Worm (Caenorhabditis elegans) whole organism, L1 larva: Measurements from ENCODE around the gene cyn-9.
A peak's percentile ranks its signal among the peaks of the same experiment; 100 is the strongest.

Experiments
- ama-1 ChIP-seq: fragments of 150-350 bp; optimal IDR thresholded peaks from 2 replicates; lab custom pipeline; 2014
- ceh-63 ChIP-seq: fragments of 200-800 bp; sonication (Bioruptor generic); optimal IDR thresholded peaks from 2 replicates; lab custom pipeline; 2018; ENCODE audit warnings: mild to moderate bottlenecking, missing genetic modification characterization, missing compliant biosample characterization
- ces-1 ChIP-seq: fragments of 150-350 bp; optimal IDR thresholded peaks from 2 replicates; lab custom pipeline; 2014; ENCODE audit warnings: missing biosample characterization, missing genetic modification reagents, missing genetic modification characterization
- dpl-1 ChIP-seq, 3 experiments: fragments of 150-350 bp in 2 of 3; sonication (generic microtip) in 1 of 3; optimal IDR thresholded peaks; 2 replicates each; lab custom pipeline; 2014 to 2017; ENCODE audit warnings: missing biosample characterization in 3 of 3, missing genetic modification characterization in 3 of 3, missing genetic modification reagents in 3 of 3
- dsc-1 ChIP-seq: sonication (generic microtip); optimal IDR thresholded peaks from 2 replicates; lab custom pipeline; 2016; ENCODE audit warnings: mild to moderate bottlenecking, missing genetic modification characterization, missing compliant biosample characterization
- efl-1 ChIP-seq, 4 experiments: fragments of 150-350 bp; optimal IDR thresholded peaks in 3 of 4; peaks in 1 of 4; 1 replicate in 1 of 4; 2 replicates in 3 of 4; lab custom pipeline; 2014; ENCODE audit warnings: missing biosample characterization in 2 of 4, missing genetic modification characterization in 2 of 4, missing genetic modification reagents in 2 of 4
- egl-13 ChIP-seq: sonication (generic microtip); optimal IDR thresholded peaks from 2 replicates; lab custom pipeline; 2016; ENCODE audit warnings: missing genotype, missing genetic modification reagents, missing genetic modification characterization, missing compliant biosample characterization
- elt-2 ChIP-seq: sonication (generic microtip); optimal IDR thresholded peaks from 2 replicates; lab custom pipeline; 2016; ENCODE audit warnings: missing genetic modification characterization, mild to moderate bottlenecking, inconsistent platforms, missing compliant biosample characterization, missing genetic modification reagents
- elt-3 ChIP-seq, 6 experiments: fragments of 150-350 bp in 1 of 6; sonication (generic microtip); optimal IDR thresholded peaks; 2 replicates each; lab custom pipeline; 2017 to 2018; ENCODE audit warnings: missing biosample characterization in 6 of 6, missing genetic modification characterization in 6 of 6, inconsistent platforms in 1 of 6
- fkh-8 ChIP-seq: sonication (generic microtip); optimal IDR thresholded peaks from 2 replicates; lab custom pipeline; 2016; ENCODE audit warnings: mild to moderate bottlenecking, missing genetic modification characterization, missing compliant biosample characterization
- hlh-4 ChIP-seq: sonication (generic microtip); optimal IDR thresholded peaks from 2 replicates; lab custom pipeline; 2016; ENCODE audit warnings: mild to moderate bottlenecking, missing genetic modification characterization, missing compliant biosample characterization
- jun-1 ChIP-seq: fragments of 150-350 bp; optimal IDR thresholded peaks from 2 replicates; lab custom pipeline; 2014; ENCODE audit warnings: missing biosample characterization, missing genetic modification reagents, missing genetic modification characterization
- lin-13 ChIP-seq: fragments of 150-350 bp; optimal IDR thresholded peaks from 2 replicates; lab custom pipeline; 2014; ENCODE audit warnings: missing biosample characterization, missing genetic modification reagents, missing genetic modification characterization
- lin-15B ChIP-seq: fragments of 150-350 bp; sonication (generic microtip); optimal IDR thresholded peaks from 3 replicates; lab custom pipeline; 2014; ENCODE audit warnings: missing biosample characterization, missing genetic modification characterization
- lin-35 ChIP-seq, 2 experiments: fragments of 150-350 bp; optimal IDR thresholded peaks; 2 replicates each; lab custom pipeline; 2014; ENCODE audit warnings: missing biosample characterization in 2 of 2, missing genetic modification characterization in 2 of 2, missing genetic modification reagents in 2 of 2
- lin-39 ChIP-seq: fragments of 150-350 bp; optimal IDR thresholded peaks from 2 replicates; lab custom pipeline; 2014; ENCODE audit warnings: missing biosample characterization, missing genetic modification reagents, missing genetic modification characterization
- lir-3 ChIP-seq: sonication (generic microtip); optimal IDR thresholded peaks from 2 replicates; lab custom pipeline; 2016; ENCODE audit warnings: mild to moderate bottlenecking, missing genetic modification characterization, moderate library complexity, missing compliant biosample characterization; ENCODE audit not compliant: poor library complexity
- lsy-2 ChIP-seq, 2 experiments: fragments of 150-350 bp; optimal IDR thresholded peaks; 2 replicates each; lab custom pipeline; 2014; ENCODE audit warnings: missing biosample characterization in 2 of 2, missing genetic modification characterization in 2 of 2
- mdl-1 ChIP-seq, 2 experiments: fragments of 150-350 bp; optimal IDR thresholded peaks; 2 replicates each; lab custom pipeline; 2014 to 2017; ENCODE audit warnings: missing biosample characterization in 2 of 2, missing genetic modification characterization in 2 of 2, inconsistent platforms in 1 of 2
- mef-2 ChIP-seq: fragments of 150-350 bp; optimal IDR thresholded peaks from 2 replicates; lab custom pipeline; 2014; ENCODE audit warnings: missing biosample characterization, missing genetic modification characterization
- nhr-12 ChIP-seq: sonication (generic microtip); optimal IDR thresholded peaks from 2 replicates; lab custom pipeline; 2017; ENCODE audit warnings: missing biosample characterization, missing genetic modification characterization
- nhr-19 ChIP-seq: fragments of 200-800 bp; sonication (Bioruptor generic); conservative IDR thresholded peaks from 2 replicates; pipeline ENCODE4 v1.3.6; 2022; ENCODE audit warnings: missing genetic modification characterization, missing compliant biosample characterization
- nhr-20 ChIP-seq: sonication (generic microtip); optimal IDR thresholded peaks from 2 replicates; lab custom pipeline; 2016; ENCODE audit warnings: mild to moderate bottlenecking, missing genetic modification characterization, missing compliant biosample characterization
- nhr-237 ChIP-seq: fragments of 150-350 bp; optimal IDR thresholded peaks from 2 replicates; lab custom pipeline; 2014; ENCODE audit warnings: missing biosample characterization, missing genetic modification characterization
- nhr-47 ChIP-seq: sonication (generic microtip); optimal IDR thresholded peaks from 2 replicates; lab custom pipeline; 2016; ENCODE audit warnings: mild to moderate bottlenecking, missing genetic modification characterization, moderate library complexity, missing compliant biosample characterization
- nhr-76 ChIP-seq: sonication (generic microtip); optimal IDR thresholded peaks from 2 replicates; lab custom pipeline; 2017; ENCODE audit warnings: missing biosample characterization, missing genetic modification characterization
- nhr-77 ChIP-seq: fragments of 150-350 bp; optimal IDR thresholded peaks from 2 replicates; lab custom pipeline; 2014; ENCODE audit warnings: missing biosample characterization, missing genetic modification characterization
- nhr-85 ChIP-seq: sonication (generic microtip); peaks from one replicate; lab custom pipeline; 2016; ENCODE audit warnings: missing genetic modification characterization, inconsistent platforms, missing compliant biosample characterization
- pqm-1 ChIP-seq: sonication (generic microtip); optimal IDR thresholded peaks from 3 replicates; lab custom pipeline; 2017; ENCODE audit warnings: missing biosample characterization, missing genetic modification characterization
- rnt-1 ChIP-seq: sonication (generic microtip); optimal IDR thresholded peaks from 2 replicates; lab custom pipeline; 2016; ENCODE audit warnings: mild to moderate bottlenecking, missing genetic modification characterization, moderate library complexity, missing compliant biosample characterization
- snu-23 ChIP-seq: sonication (generic microtip); optimal IDR thresholded peaks from 2 replicates; lab custom pipeline; 2016; ENCODE audit warnings: missing genetic modification characterization, missing compliant biosample characterization
- swsn-7 ChIP-seq: sonication (generic microtip); optimal IDR thresholded peaks from 2 replicates; lab custom pipeline; 2016; ENCODE audit warnings: missing genetic modification characterization, missing compliant biosample characterization
- tbx-2 ChIP-seq: sonication (generic microtip); optimal IDR thresholded peaks from 2 replicates; lab custom pipeline; 2016; ENCODE audit warnings: missing genetic modification characterization, missing compliant biosample characterization
- unc-30 ChIP-seq: sonication (generic microtip); optimal IDR thresholded peaks from 2 replicates; lab custom pipeline; 2017; ENCODE audit warnings: missing biosample characterization, missing genetic modification characterization
- unc-62 ChIP-seq: fragments of 150-350 bp; optimal IDR thresholded peaks from 2 replicates; lab custom pipeline; 2014; ENCODE audit warnings: missing biosample characterization, missing genetic modification reagents, missing genetic modification characterization
- unc-86 ChIP-seq: sonication (generic microtip); optimal IDR thresholded peaks from 2 replicates; lab custom pipeline; 2016; ENCODE audit warnings: missing genetic modification characterization, missing compliant biosample characterization
- unc-98 ChIP-seq: fragments of 200-800 bp; sonication (Bioruptor generic); IDR thresholded peaks from 2 replicates; pipeline ENCODE4 v1.3.6; 2022; ENCODE audit warnings: missing genetic modification characterization, missing compliant biosample characterization
- vab-15 ChIP-seq: sonication (generic microtip); optimal IDR thresholded peaks from 2 replicates; lab custom pipeline; 2017; ENCODE audit warnings: missing genotype, mild to moderate bottlenecking, missing genetic modification characterization, missing compliant biosample characterization
- xbp-1 ChIP-seq: sonication (generic microtip); optimal IDR thresholded peaks from 2 replicates; lab custom pipeline; 2016; ENCODE audit warnings: missing genetic modification characterization, missing compliant biosample characterization
- zip-4 ChIP-seq: fragments of 200-800 bp; sonication (Bioruptor generic); optimal IDR thresholded peaks from 2 replicates; lab custom pipeline; 2018; ENCODE audit warnings: mild to moderate bottlenecking, missing genetic modification characterization, moderate library complexity, missing compliant biosample characterization
- ztf-11 ChIP-seq, 2 experiments: sonication (generic microtip); optimal IDR thresholded peaks; 2 replicates each; lab custom pipeline; 2016 to 2017; ENCODE audit warnings: missing genetic modification characterization in 2 of 2, missing biosample characterization in 1 of 2, missing compliant biosample characterization in 1 of 2
- ztf-4 ChIP-seq: fragments of 150-350 bp; optimal IDR thresholded peaks from 2 replicates; lab custom pipeline; 2014; ENCODE audit warnings: missing biosample characterization, missing genetic modification characterization

cyn-9 gene

DNA sequence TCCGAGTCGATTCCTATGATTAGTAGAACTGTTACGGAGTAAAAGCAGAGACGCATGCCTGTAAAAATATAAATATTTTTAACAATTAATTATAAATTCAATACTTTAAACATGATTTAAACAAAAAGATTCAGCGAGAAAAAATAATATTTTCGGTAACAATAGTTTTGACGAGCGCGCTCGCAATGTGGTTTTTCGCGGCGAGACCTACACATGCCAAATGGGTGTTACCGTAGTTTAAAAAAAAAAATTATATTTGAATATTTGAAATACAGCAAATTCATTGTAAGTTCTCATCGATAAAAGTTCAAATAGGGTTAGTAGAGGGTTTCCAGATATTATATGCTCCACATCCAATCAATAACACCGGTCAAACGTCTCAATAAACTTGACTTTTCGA is 27.0 kb upstream of the cyn-9 start, which contains the start of gene gldi-5 (continued):
- TF ChIP-seq nhr-12 (tag; lab: Kevin White, UChicago) (no peak), ztf-4 (tag; lab: Kevin White, UChicago) (no peak), ama-1 (lab: Kevin White, UChicago) (no peak)

DNA sequence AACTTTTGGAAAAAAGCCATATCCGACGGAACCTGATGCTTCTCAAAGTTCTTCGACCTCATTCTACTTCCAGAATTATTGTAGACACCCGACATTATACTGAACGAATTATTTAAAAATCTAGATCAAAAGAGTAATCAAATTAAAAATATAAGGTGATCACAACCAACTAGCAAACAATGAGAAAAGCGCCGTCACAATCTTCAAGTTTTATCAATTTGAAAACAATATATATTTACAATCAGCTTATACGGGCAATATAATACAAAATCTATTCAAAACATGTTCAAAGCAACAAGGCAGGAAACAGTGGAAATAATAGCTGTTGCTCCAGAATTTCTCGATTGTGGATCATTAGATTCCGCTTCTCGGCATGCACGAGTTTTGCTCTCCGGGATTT is 25.4 kb upstream of the cyn-9 start, which contains the start of gene C14B1.12:
Gene C14B1.12, minus strand, starts transcription at position 101 of the 400 bp plus-strand sequence.
- TF ChIP-seq dpl-1 (GFP tag; optimal IDR thresholded peaks at IDR 0.05; lab: Kevin White, UChicago), result no peak
- TF ChIP-seq ztf-11 (tag; optimal IDR thresholded peaks at IDR 0.05; lab: Kevin White, UChicago), result no peak
- TF ChIP-seq hlh-4 (tag; lab: Kevin White, UChicago), result no peak
- no peak for TF ChIP-seq nhr-20 (tag; lab: Kevin White, UChicago)
- TF ChIP-seq unc-30 (tag; lab: Kevin White, UChicago), result no peak
- no peak for TF ChIP-seq vab-15 (tag; lab: Kevin White, UChicago)
- TF ChIP-seq pqm-1, result no peak
- no peak for TF ChIP-seq unc-62 (GFP tag; lab: Kevin White, UChicago)
- TF ChIP-seq rnt-1 (tag; lab: Kevin White, UChicago), result no peak
- TF ChIP-seq, all 84 proteins: peak for 0

DNA sequence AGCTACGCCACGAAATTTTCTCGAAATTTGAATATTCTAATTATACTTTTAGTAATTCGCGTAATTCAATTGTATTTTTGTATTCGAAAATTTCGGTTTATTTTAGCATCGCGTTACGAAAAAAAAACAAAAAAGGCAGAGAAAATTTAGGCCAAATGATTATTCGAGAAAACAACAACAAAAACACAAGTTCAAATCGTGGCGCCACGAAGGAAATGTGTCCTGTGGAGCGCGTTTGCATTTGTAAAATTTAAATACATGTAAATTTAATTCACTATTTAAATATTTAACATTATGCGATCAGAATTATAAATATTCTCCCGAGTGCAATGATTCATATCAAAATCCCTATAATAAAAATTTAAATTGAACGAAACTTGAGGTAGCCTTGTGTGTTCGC is 24.3 kb upstream of the cyn-9 start:
- TF ChIP-seq efl-1 (optimal IDR thresholded peaks at IDR 0.05; lab: Kevin White, UChicago), result peak in 1 of 2 experiments; percentile 44
- TF ChIP-seq efl-1 (GFP tag; optimal IDR thresholded peaks at IDR 0.05 in 1 of 2; lab: Kevin White, UChicago), result no peak
- no peak for TF ChIP-seq jun-1 (tag; lab: Kevin White, UChicago)
- TF ChIP-seq, all 84 proteins: peak for 1

DNA sequence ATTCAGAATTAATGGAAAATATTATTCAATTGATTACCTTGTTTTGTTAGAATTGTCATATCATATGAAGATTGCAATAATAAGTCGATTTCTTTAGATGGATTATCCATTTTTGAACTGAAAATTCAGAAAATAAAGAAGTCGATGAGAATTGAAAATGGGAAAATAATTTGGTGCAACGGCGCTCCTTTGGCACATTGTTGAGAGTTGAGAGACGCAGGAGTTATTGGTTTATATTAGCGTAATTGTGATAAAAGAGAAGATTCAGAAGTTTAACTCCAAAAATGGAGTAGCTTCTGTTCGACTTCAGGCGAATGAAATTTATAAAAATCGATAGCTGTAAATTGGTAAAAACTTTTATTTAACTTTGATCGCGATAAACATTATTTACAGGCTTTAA is 20.1 kb upstream of the cyn-9 start, which contains the start of gene C14B1.8:
Gene C14B1.8, minus strand, starts transcription at position 117 of the 400 bp plus-strand sequence.
- TF ChIP-seq nhr-237 (tag; lab: Kevin White, UChicago), result no peak
- no peak for TF ChIP-seq swsn-7 (tag; lab: Kevin White, UChicago)
- TF ChIP-seq dpl-1 (GFP tag; optimal IDR thresholded peaks at IDR 0.05; lab: Kevin White, UChicago), result peak in 1 of 3 experiments; percentile 57
- TF ChIP-seq unc-30 (tag; lab: Kevin White, UChicago), result no peak
- TF ChIP-seq xbp-1, result no peak
- TF ChIP-seq mef-2 (tag; lab: Kevin White, UChicago), result no peak
- TF ChIP-seq snu-23 (GFP tag; lab: Kevin White, UChicago), result no peak
- no peak for TF ChIP-seq dsc-1 (tag; lab: Kevin White, UChicago)
- TF ChIP-seq efl-1 (optimal IDR thresholded peaks at IDR 0.05; lab: Kevin White, UChicago), result peak; percentile 43 to 45
- TF ChIP-seq efl-1 (GFP tag; optimal IDR thresholded peaks at IDR 0.05 in 1 of 2; lab: Kevin White, UChicago), result peak; percentile 35 to 47
- no peak for TF ChIP-seq mdl-1 (tag; optimal IDR thresholded peaks at IDR 0.05; lab: Kevin White, UChicago)
- TF ChIP-seq fkh-8 (tag; lab: Kevin White, UChicago), result no peak
- TF ChIP-seq nhr-77 (tag; lab: Kevin White, UChicago), result no peak
- TF ChIP-seq lin-13 (GFP tag; lab: Kevin White, UChicago), result no peak
- no peak for TF ChIP-seq elt-3 (tag; optimal IDR thresholded peaks at IDR 0.05; lab: Kevin White, UChicago)
- no peak for TF ChIP-seq tbx-2 (tag; lab: Kevin White, UChicago)
- TF ChIP-seq ces-1 (GFP tag; lab: Kevin White, UChicago), result no peak
- no peak for TF ChIP-seq nhr-47 (tag; lab: Kevin White, UChicago)
- no peak for TF ChIP-seq nhr-76 (tag; lab: Kevin White, UChicago)
- TF ChIP-seq nhr-19 (GFP tag; lab: Robert Waterston, UW), result no peak
- no peak for TF ChIP-seq hlh-4 (tag; lab: Kevin White, UChicago)
- no peak for TF ChIP-seq lsy-2 (tag; optimal IDR thresholded peaks at IDR 0.05; lab: Kevin White, UChicago)
- TF ChIP-seq ceh-63 (GFP tag; lab: Kevin White, UChicago), result no peak
- peak; percentile 21 to 40 for TF ChIP-seq lin-35 (GFP tag; optimal IDR thresholded peaks at IDR 0.05; lab: Kevin White, UChicago)
- no peak for TF ChIP-seq lin-39 (tag; lab: Kevin White, UChicago)
- TF ChIP-seq unc-86, result no peak
- no peak for TF ChIP-seq nhr-85 (tag; lab: Kevin White, UChicago)
- TF ChIP-seq lir-3 (tag; lab: Kevin White, UChicago), result no peak
- TF ChIP-seq elt-2 (tag; lab: Kevin White, UChicago), result no peak
- TF ChIP-seq zip-4 (GFP tag; lab: Kevin White, UChicago), result no peak
- peak; percentile 45 for TF ChIP-seq lin-15B (tag; lab: Kevin White, UChicago)
- no peak for TF ChIP-seq unc-98 (GFP tag; lab: Robert Waterston, UW)
- TF ChIP-seq egl-13, result no peak
- TF ChIP-seq nhr-20 (tag; lab: Kevin White, UChicago), result no peak
- TF ChIP-seq jun-1 (tag; lab: Kevin White, UChicago), result no peak
